Fruit fly (Drosophila melanogaster) Kc167 (cell line): ENCODE measurements around the gene Paf-AHalpha.

Source experiments
- Sin3A ChIP-seq: fragments of >200 bp; optimal IDR thresholded peaks from 2 replicates; lab custom pipeline; 2018; ENCODE audit warnings: missing external identifiers
- h ChIP-seq: fragments of >200 bp; optimal IDR thresholded peaks from 3 replicates; lab custom pipeline; 2018; ENCODE audit warnings: missing external identifiers
- insv ChIP-seq: fragments of >200 bp; optimal IDR thresholded peaks from 3 replicates; lab custom pipeline; 2018; ENCODE audit warnings: missing external identifiers

DNA sequence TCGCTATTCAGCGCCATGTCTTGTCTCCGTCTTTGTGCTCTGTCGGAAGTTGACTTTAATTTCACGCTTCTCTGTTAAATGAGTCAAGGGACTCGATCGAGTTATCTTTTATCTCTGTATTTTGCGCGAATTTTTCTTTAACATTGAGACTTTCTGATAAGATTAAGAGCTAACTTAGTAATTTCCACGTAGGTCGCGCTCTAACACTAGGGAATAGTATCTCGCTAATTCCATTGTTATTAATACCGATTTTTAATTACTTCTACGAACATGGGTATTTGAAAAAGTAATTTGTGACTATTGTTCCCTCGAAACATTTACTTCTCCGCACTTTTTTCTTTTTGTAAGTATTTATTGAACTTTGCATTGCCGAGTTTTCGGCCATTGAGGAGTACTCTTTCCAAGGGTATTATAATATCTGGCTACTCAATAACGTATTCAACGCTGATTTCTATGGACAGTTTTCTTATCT lies 19.0 kb downstream of the Paf-AHalpha start, which contains the start of gene CG8952:
- TF ChIP-seq h (lab: Kevin White, UChicago) (no peak), insv (lab: Kevin White, UChicago) (no peak), Sin3A (lab: Kevin White, UChicago) (no peak)
